Fruit fly (Drosophila melanogaster) whole organism, embryonic: ENCODE results near the gene CG1703.
A peak's percentile ranks its signal among the peaks of the same experiment; 100 is the strongest.

Experiments used
- CG10267 ChIP-seq: fragments of 200-800 bp; sonication (Bioruptor generic); optimal IDR thresholded peaks from 2 replicates; lab custom pipeline; 2018; ENCODE audit warnings: missing biosample characterization, mild to moderate bottlenecking, missing genetic modification characterization, moderate library complexity
- CG11247 ChIP-seq: fragments of 200-800 bp; sonication (Bioruptor generic); IDR thresholded peaks from 2 replicates; pipeline ENCODE4 v1.3.6; 2022; ENCODE audit warnings: missing biosample characterization, missing genetic modification characterization
- CG14441 ChIP-seq: fragments of 200-800 bp; sonication (Bioruptor generic); IDR thresholded peaks from 2 replicates; pipeline ENCODE4 v1.3.6; 2022; ENCODE audit warnings: missing biosample characterization, missing genetic modification characterization
- CG14710 ChIP-seq: fragments of 200-800 bp; sonication (Bioruptor generic); optimal IDR thresholded peaks from 3 replicates; lab custom pipeline; 2019; ENCODE audit warnings: missing biosample characterization, mild to moderate bottlenecking, missing genetic modification characterization, moderate library complexity
- CG14860 ChIP-seq: fragments of 200-800 bp; sonication (Bioruptor generic); IDR thresholded peaks from 3 replicates; pipeline ENCODE4 v1.3.6; 2022; ENCODE audit warnings: missing biosample characterization, missing genetic modification characterization; ENCODE audit not compliant: partially characterized antibody
- CG15269 ChIP-seq: fragments of 200-800 bp; sonication (Bioruptor generic); optimal IDR thresholded peaks from 2 replicates; lab custom pipeline; 2018; ENCODE audit warnings: missing biosample characterization, mild to moderate bottlenecking, missing genetic modification characterization, moderate library complexity
- CG15514 ChIP-seq: fragments of 200-800 bp; sonication (Bioruptor generic); optimal IDR thresholded peaks from 3 replicates; lab custom pipeline; 2017; ENCODE audit warnings: missing biosample characterization, missing genetic modification characterization, mild to moderate bottlenecking, moderate library complexity, missing genetic modification reagents
- CG1603 ChIP-seq: fragments of 200-800 bp; sonication (Bioruptor generic); optimal IDR thresholded peaks from 2 replicates; lab custom pipeline; 2019; ENCODE audit warnings: missing biosample characterization, mild to moderate bottlenecking, missing genetic modification characterization, moderate library complexity
- CG16815 ChIP-seq: fragments of 200-800 bp; sonication (Bioruptor generic); optimal IDR thresholded peaks from 3 replicates; lab custom pipeline; 2017; ENCODE audit warnings: missing biosample characterization, mild to moderate bottlenecking, missing genetic modification characterization
- CG17829 ChIP-seq: fragments of 200-800 bp; optimal IDR thresholded peaks from 2 replicates; lab custom pipeline; 2019; ENCODE audit warnings: missing biosample characterization, mild to moderate bottlenecking, missing genetic modification characterization, moderate library complexity
- CG2120 ChIP-seq: fragments of 200-800 bp; sonication (Bioruptor generic); optimal IDR thresholded peaks from 3 replicates; lab custom pipeline; 2016; ENCODE audit warnings: missing biosample characterization, missing genetic modification characterization
- CG31441 ChIP-seq: fragments of 200-800 bp; sonication (Bioruptor generic); IDR thresholded peaks from 2 replicates; pipeline ENCODE4 v1.3.6; 2022; ENCODE audit warnings: missing biosample characterization, missing genetic modification characterization
- CG3847 ChIP-seq: fragments of 200-800 bp; sonication (Bioruptor generic); IDR thresholded peaks from 2 replicates; pipeline ENCODE4 v1.3.6; 2022; ENCODE audit warnings: missing biosample characterization, missing genetic modification characterization
- CG8290 ChIP-seq, 3 experiments: fragments of 200-800 bp; sonication (Bioruptor generic); optimal IDR thresholded peaks; 2 replicates each; lab custom pipeline; 2016 to 2019; ENCODE audit warnings: missing biosample characterization in 3 of 3, missing genetic modification characterization in 3 of 3, mild to moderate bottlenecking in 2 of 3, moderate library complexity in 1 of 3
- CHES-1-like ChIP-seq: fragments of 200-800 bp; sonication (Bioruptor generic); optimal IDR thresholded peaks from 2 replicates; lab custom pipeline; 2016; ENCODE audit warnings: missing biosample characterization, missing genetic modification characterization
- Fer3 ChIP-seq: fragments of 200-800 bp; sonication (Bioruptor generic); optimal IDR thresholded peaks from 2 replicates; lab custom pipeline; 2018; ENCODE audit warnings: missing biosample characterization, mild to moderate bottlenecking, missing genetic modification characterization, moderate library complexity
- GATAe ChIP-seq: fragments of 200-800 bp; sonication (Bioruptor generic); conservative IDR thresholded peaks from 2 replicates; pipeline ENCODE4 v1.3.6; 2022; ENCODE audit warnings: missing biosample characterization, missing genetic modification characterization
- H2.0 ChIP-seq: fragments of 200-800 bp; sonication (Bioruptor generic); IDR thresholded peaks from 2 replicates; pipeline ENCODE4 v1.3.6; 2022; ENCODE audit warnings: missing biosample characterization, missing genetic modification characterization
- HLH4C ChIP-seq: fragments of 200-800 bp; sonication (Bioruptor generic); IDR thresholded peaks from 3 replicates; pipeline ENCODE4 v1.3.6; 2022; ENCODE audit warnings: missing biosample characterization, missing genetic modification characterization; ENCODE audit not compliant: partially characterized antibody
- MBD-R2 ChIP-seq: fragments of 200-800 bp; sonication (Bioruptor generic); IDR thresholded peaks from 2 replicates; pipeline ENCODE4 v1.3.6; 2022; ENCODE audit warnings: missing biosample characterization, missing genetic modification characterization
- MESR4 ChIP-seq: fragments of 200-800 bp; sonication (Bioruptor generic); optimal IDR thresholded peaks from 2 replicates; lab custom pipeline; 2018; ENCODE audit warnings: missing biosample characterization, mild to moderate bottlenecking, missing genetic modification characterization, moderate library complexity
- Med ChIP-seq: fragments of 200-800 bp; sonication (Bioruptor generic); peaks from one replicate; lab custom pipeline; 2016; ENCODE audit warnings: missing biosample characterization, missing genetic modification characterization, mild to moderate bottlenecking, inconsistent platforms, moderate library complexity
- Meics ChIP-seq: fragments of 200-800 bp; sonication (Bioruptor generic); optimal IDR thresholded peaks from 2 replicates; lab custom pipeline; 2017; ENCODE audit warnings: missing biosample characterization, mild to moderate bottlenecking, missing genetic modification characterization
- Nf-YC ChIP-seq: fragments of 200-800 bp; optimal IDR thresholded peaks from 3 replicates; lab custom pipeline; 2019; ENCODE audit warnings: missing biosample characterization, mild to moderate bottlenecking, missing genetic modification characterization, moderate library complexity
- Pdp1 ChIP-seq, 2 experiments: fragments of 200-800 bp; sonication (Bioruptor generic); optimal IDR thresholded peaks; 3 replicates each; lab custom pipeline; 2016; ENCODE audit warnings: missing biosample characterization in 2 of 2, missing genetic modification characterization in 2 of 2, mild to moderate bottlenecking in 1 of 2, moderate library complexity in 1 of 2
- Rfx ChIP-seq: fragments of 200-800 bp; sonication (Bioruptor generic); IDR thresholded peaks from 2 replicates; pipeline ENCODE4 v1.3.6; 2022; ENCODE audit warnings: missing biosample characterization, missing genetic modification characterization
- Six4 ChIP-seq: fragments of 200-800 bp; sonication (Bioruptor generic); optimal IDR thresholded peaks from 2 replicates; lab custom pipeline; 2016; ENCODE audit warnings: missing biosample characterization, missing genetic modification characterization
- Sry-β ChIP-seq: fragments of 200-800 bp; sonication (Bioruptor generic); optimal IDR thresholded peaks from 2 replicates; lab custom pipeline; 2018; ENCODE audit warnings: missing biosample characterization, mild to moderate bottlenecking, missing genetic modification characterization, moderate library complexity
- ase ChIP-seq: fragments of 200-800 bp; sonication (Bioruptor generic); IDR thresholded peaks from 3 replicates; pipeline ENCODE4 v1.3.6; 2022; ENCODE audit warnings: missing biosample characterization, missing genetic modification characterization
- bowl ChIP-seq: fragments of 200-800 bp; sonication (Bioruptor generic); IDR thresholded peaks from 2 replicates; pipeline ENCODE4 v1.3.6; 2022; ENCODE audit warnings: missing biosample characterization, missing genetic modification characterization
- cad ChIP-seq: fragments of >200 bp; optimal IDR thresholded peaks from 2 replicates; lab custom pipeline; 2017; ENCODE audit warnings: missing biosample characterization, missing genetic modification characterization
- crp ChIP-seq, 2 experiments: fragments of 200-800 bp; sonication (Bioruptor generic); optimal IDR thresholded peaks; 2 replicates in 1 of 2; 3 replicates in 1 of 2; lab custom pipeline; 2017; ENCODE audit warnings: missing biosample characterization in 2 of 2, missing genetic modification characterization in 2 of 2, mild to moderate bottlenecking in 1 of 2, moderate library complexity in 1 of 2
- da ChIP-seq: fragments of 200-800 bp; sonication (Bioruptor generic); optimal IDR thresholded peaks from 2 replicates; lab custom pipeline; 2016; ENCODE audit warnings: missing biosample characterization, missing genetic modification characterization
- gcm2 ChIP-seq: fragments of 200-800 bp; sonication (Bioruptor generic); optimal IDR thresholded peaks from 2 replicates; lab custom pipeline; 2016; ENCODE audit warnings: missing biosample characterization, missing genetic modification characterization
- gfzf ChIP-seq: fragments of 200-800 bp; sonication (Bioruptor generic); optimal IDR thresholded peaks from 2 replicates; lab custom pipeline; 2016; ENCODE audit warnings: missing biosample characterization, mild to moderate bottlenecking, missing genetic modification characterization, moderate library complexity
- ind ChIP-seq: fragments of 200-800 bp; sonication (Bioruptor generic); optimal IDR thresholded peaks from 3 replicates; lab custom pipeline; 2016; ENCODE audit warnings: missing biosample characterization, missing genetic modification characterization
- lilli ChIP-seq: fragments of 200-800 bp; sonication (Bioruptor generic); optimal IDR thresholded peaks from 3 replicates; lab custom pipeline; 2016; ENCODE audit warnings: missing biosample characterization, missing genetic modification characterization
- nmo ChIP-seq: fragments of 200-800 bp; sonication (Bioruptor generic); optimal IDR thresholded peaks from 2 replicates; lab custom pipeline; 2018; ENCODE audit warnings: missing biosample characterization, mild to moderate bottlenecking, missing genetic modification characterization, moderate library complexity
- prd ChIP-seq, 3 experiments: fragments of >200 bp in 2 of 3; fragments of 200-800 bp in 1 of 3; sonication (Bioruptor generic) in 1 of 3; optimal IDR thresholded peaks in 2 of 3; IDR thresholded peaks in 1 of 3; 2 replicates in 2 of 3; 3 replicates in 1 of 3; pipeline versions ENCODE4 v1.3.6 to Lab custom; 2017 to 2022; ENCODE audit warnings: missing biosample characterization in 1 of 3, missing genetic modification characterization in 1 of 3
- pzg ChIP-seq: fragments of 200-800 bp; sonication (Bioruptor generic); optimal IDR thresholded peaks from 3 replicates; lab custom pipeline; 2018; ENCODE audit warnings: missing biosample characterization, mild to moderate bottlenecking, missing genetic modification characterization, moderate library complexity
- row ChIP-seq: fragments of 200-800 bp; sonication (Bioruptor generic); IDR thresholded peaks from 3 replicates; pipeline ENCODE4 v1.3.6; 2022; ENCODE audit warnings: missing biosample characterization, missing genetic modification characterization
- sens-2 ChIP-seq: fragments of 200-800 bp; sonication (Bioruptor generic); IDR thresholded peaks from 2 replicates; pipeline ENCODE4 v1.3.6; 2022; ENCODE audit warnings: missing biosample characterization, missing genetic modification characterization
- slbo ChIP-seq: fragments of 200-800 bp; sonication (Bioruptor generic); IDR thresholded peaks from 2 replicates; pipeline ENCODE4 v1.3.6; 2022; ENCODE audit warnings: missing biosample characterization, missing genetic modification characterization
- sob ChIP-seq: fragments of 200-800 bp; sonication (Bioruptor generic); IDR thresholded peaks from 2 replicates; pipeline ENCODE4 v1.3.6; 2022; ENCODE audit warnings: missing biosample characterization, missing genetic modification characterization
- sug ChIP-seq: fragments of 200-800 bp; optimal IDR thresholded peaks from 2 replicates; lab custom pipeline; 2019; ENCODE audit warnings: missing biosample characterization, mild to moderate bottlenecking, missing genetic modification characterization, moderate library complexity
- tgo ChIP-seq: fragments of 200-800 bp; sonication (Bioruptor generic); IDR thresholded peaks from 3 replicates; pipeline ENCODE4 v1.3.6; 2022; ENCODE audit warnings: missing biosample characterization, missing genetic modification characterization
- zfh1 ChIP-seq: fragments of 200-800 bp; sonication (Bioruptor generic); IDR thresholded peaks from 3 replicates; pipeline ENCODE4 v1.3.6; 2022; ENCODE audit warnings: missing biosample characterization, missing genetic modification characterization

Gene CG1703

DNA sequence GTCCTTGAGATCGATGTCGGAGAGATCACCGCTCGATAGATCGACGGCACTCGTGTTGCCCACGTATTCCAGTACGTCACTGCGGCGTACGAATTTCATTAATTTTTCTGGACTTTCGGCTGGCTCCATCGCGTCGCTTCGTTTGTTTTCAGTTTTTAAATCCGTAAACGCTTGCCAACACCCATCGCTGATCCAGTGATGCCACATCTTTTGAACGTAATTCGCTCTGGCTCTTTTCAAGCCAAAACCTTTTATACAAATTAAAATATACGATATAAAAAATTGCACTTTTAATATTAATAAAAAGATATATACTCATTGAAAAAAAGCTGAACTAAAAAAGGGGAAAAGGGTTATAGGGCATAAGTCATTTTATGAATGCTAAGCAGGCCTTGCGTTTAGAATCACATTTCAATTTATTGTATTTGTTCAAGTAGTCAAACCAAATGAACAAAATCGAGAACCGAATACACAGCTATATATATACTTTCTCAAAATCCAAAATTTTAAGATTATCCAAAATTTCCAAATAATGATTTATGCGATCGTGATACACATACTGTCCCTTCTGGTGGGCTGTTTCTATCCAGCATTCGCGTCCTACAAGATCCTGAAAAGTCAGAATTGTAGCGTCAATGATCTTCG, 39.3 kb upstream of the CG1703 start, which contains the start of the genes Kmn1 and Reepl1 (continued):
- no peak for TF ChIP-seq ase
- peak; percentile 7 for TF ChIP-seq ind

DNA sequence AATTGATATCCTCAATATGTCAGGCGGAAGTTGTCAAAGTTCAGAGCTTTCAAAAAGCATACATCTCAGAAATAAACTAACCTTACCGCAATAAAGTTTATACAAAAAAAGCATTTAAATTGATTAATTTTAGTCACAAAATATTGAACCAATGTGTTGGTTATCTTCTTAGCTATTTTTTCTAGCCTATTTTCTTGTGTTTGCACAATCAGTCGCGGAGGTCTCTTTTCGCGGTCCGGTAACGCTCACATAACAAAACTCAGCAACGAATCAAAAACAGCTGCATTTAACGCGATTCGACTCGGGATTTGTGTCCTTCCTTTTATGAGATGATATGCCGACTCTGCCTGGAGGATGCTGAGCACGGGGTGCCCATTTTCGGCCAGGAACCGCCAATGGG, 38.2 kb upstream of the CG1703 start, which contains the start of gene CG11696:
CG11696 (plus strand) TSS at position 203 of the 400 bp plus-strand sequence.
- TF ChIP-seq pzg (peak; percentile 21), sug (no peak), CG2120 (GFP tag; lab: Kevin White, UChicago) (peak; percentile 10), zfh1 (GFP tag; lab: Robert Waterston, UW) (no peak), tgo (GFP tag; lab: Robert Waterston, UW) (no peak), CG11247 (GFP tag; lab: Robert Waterston, UW) (no peak), prd (optimal IDR thresholded peaks at IDR 0.05; lab: Kevin White, UChicago) (no peak), prd (GFP tag; IDR thresholded peaks at IDR 0.05; lab: Robert Waterston, UW) (peak; percentile 9; the same call in 1 of the 3 replicates), Rfx (peak; percentile 31; the same call in 1 of the 2 replicates), CG10267 (tag; lab: Kevin White, UChicago) (peak; percentile 24), MESR4 (GFP tag; lab: Kevin White, UChicago) (peak; percentile 57), Sry-β (GFP tag; lab: Kevin White, UChicago) (peak; percentile 83), CG31441 (GFP tag; lab: Robert Waterston, UW) (no peak), CG3847 (peak; percentile 26; the same call in 1 of the 2 replicates), Pdp1 (GFP tag; optimal IDR thresholded peaks at IDR 0.05; lab: Kevin White, UChicago) (peak in 1 of 2 experiments; percentile 57), MBD-R2 (GFP tag; lab: Robert Waterston, UW) (peak; percentile 73; the same call in 1 of the 2 replicates), gfzf (GFP tag; lab: Kevin White, UChicago) (peak; percentile 22), Nf-YC (peak; percentile 4), CG8290 (GFP tag; optimal IDR thresholded peaks at IDR 0.05; lab: Kevin White, UChicago) (no peak), CG8290 (tag; optimal IDR thresholded peaks at IDR 0.05; lab: Kevin White, UChicago) (peak in 1 of 2 experiments; percentile 25), row (GFP tag; lab: Robert Waterston, UW) (peak; percentile 57), CG16815 (GFP tag; lab: Kevin White, UChicago) (no peak), CG1603 (tag; lab: Kevin White, UChicago) (peak; percentile 16), lilli (GFP tag; lab: Kevin White, UChicago) (peak; percentile 3), slbo (peak; percentile 60), Fer3 (tag; lab: Kevin White, UChicago) (no peak), crp (GFP tag; optimal IDR thresholded peaks at IDR 0.05; lab: Kevin White, UChicago) (peak in 1 of 2 experiments; percentile 61), Med (GFP tag; lab: Kevin White, UChicago) (peak; percentile 52), CG14710 (tag; lab: Kevin White, UChicago) (no peak)

dm6 chrX:11576540-11576939, 35.2 kb upstream of the CG1703 start, which contains the start of gene CG11695:
TSS of gene CG11695 (plus strand) at chrX:11576883.
- peak; percentile 72 for TF ChIP-seq nmo
- TF ChIP-seq CHES-1-like (GFP tag; lab: Kevin White, UChicago): peak; percentile 33
- no peak for TF ChIP-seq CG14860 (GFP tag; lab: Robert Waterston, UW)
- TF ChIP-seq H2.0 (GFP tag; lab: Robert Waterston, UW): peak; percentile 33; the same call in 1 of the 2 replicates
- TF ChIP-seq GATAe (GFP tag; lab: Robert Waterston, UW): no peak
- no peak for TF ChIP-seq cad (GFP tag; lab: Kevin White, UChicago)
- TF ChIP-seq HLH4C (GFP tag; lab: Robert Waterston, UW): no peak
- TF ChIP-seq CG14441 (GFP tag; lab: Robert Waterston, UW): peak; percentile 48; the same call in 1 of the 2 replicates
- no peak for TF ChIP-seq sens-2
- TF ChIP-seq bowl: no peak
- TF ChIP-seq CG15269 (tag; lab: Kevin White, UChicago): peak; percentile 69
- peak; percentile 71 for TF ChIP-seq sob
- no peak for TF ChIP-seq da (GFP tag; lab: Kevin White, UChicago)
- TF ChIP-seq Six4: peak; percentile 3
- peak; percentile 68 for TF ChIP-seq CG17829 (tag; lab: Kevin White, UChicago)
- peak; percentile 62 for TF ChIP-seq Meics (GFP tag; lab: Kevin White, UChicago)
- TF ChIP-seq CG15514 (GFP tag; lab: Kevin White, UChicago): peak; percentile 81
- peak; percentile 68 for TF ChIP-seq ind
- no peak for TF ChIP-seq gcm2 (GFP tag; lab: Kevin White, UChicago)
